Fruit fly (Drosophila melanogaster) whole organism, embryonic: ENCODE data around the gene CG33654.

Experiments used
- Abd-B ChIP-seq: fragments of 200-800 bp; sonication (Bioruptor generic); optimal IDR thresholded peaks from 2 replicates; lab custom pipeline; 2018; ENCODE audit warnings: missing biosample characterization, mild to moderate bottlenecking, missing genetic modification characterization, moderate library complexity
- Adf1 ChIP-seq: fragments of 200-800 bp; sonication (Bioruptor generic); IDR thresholded peaks from 2 replicates; pipeline ENCODE4 v1.3.6; 2022; ENCODE audit warnings: missing biosample characterization, missing genetic modification characterization
- Aef1 ChIP-seq: fragments of 200-800 bp; sonication (Bioruptor generic); IDR thresholded peaks from 3 replicates; pipeline ENCODE4 v1.3.6; 2022; ENCODE audit warnings: missing biosample characterization, missing genetic modification characterization
- Bgb ChIP-seq: fragments of 200-800 bp; sonication (Bioruptor generic); IDR thresholded peaks from 2 replicates; pipeline ENCODE4 v1.3.6; 2022; ENCODE audit warnings: missing biosample characterization, missing genetic modification characterization; ENCODE audit not compliant: partially characterized antibody
- CG10274 ChIP-seq: fragments of 200-800 bp; sonication (Bioruptor generic); optimal IDR thresholded peaks from 3 replicates; lab custom pipeline; 2017; ENCODE audit warnings: missing biosample characterization, mild to moderate bottlenecking, missing genetic modification characterization
- CG10654 ChIP-seq: fragments of 200-800 bp; sonication (Bioruptor generic); optimal IDR thresholded peaks from 2 replicates; lab custom pipeline; 2016; ENCODE audit warnings: missing biosample characterization, missing genetic modification characterization
- CG11247 ChIP-seq: fragments of 200-800 bp; sonication (Bioruptor generic); IDR thresholded peaks from 2 replicates; pipeline ENCODE4 v1.3.6; 2022; ENCODE audit warnings: missing biosample characterization, missing genetic modification characterization
- CG11504 ChIP-seq: fragments of 200-800 bp; sonication (Bioruptor generic); optimal IDR thresholded peaks from 3 replicates; lab custom pipeline; 2019; ENCODE audit warnings: missing biosample characterization, mild to moderate bottlenecking, missing genetic modification characterization, moderate library complexity
- CG12299 ChIP-seq: fragments of 200-800 bp; sonication (Bioruptor generic); optimal IDR thresholded peaks from 2 replicates; lab custom pipeline; 2018; ENCODE audit warnings: missing biosample characterization, mild to moderate bottlenecking, missing genetic modification characterization
- CG12659 ChIP-seq: fragments of 200-800 bp; sonication (Bioruptor generic); optimal IDR thresholded peaks from 3 replicates; lab custom pipeline; 2017; ENCODE audit warnings: mild to moderate bottlenecking, missing biosample characterization, missing genetic modification reagents, missing genetic modification characterization
- CG12769 ChIP-seq: fragments of 200-800 bp; sonication (Bioruptor generic); optimal IDR thresholded peaks from 2 replicates; lab custom pipeline; 2019; ENCODE audit warnings: missing biosample characterization, mild to moderate bottlenecking, missing genetic modification characterization, moderate library complexity
- CG13424 ChIP-seq: fragments of 200-800 bp; sonication (Bioruptor generic); optimal IDR thresholded peaks from 2 replicates; lab custom pipeline; 2019; ENCODE audit warnings: missing biosample characterization, mild to moderate bottlenecking, missing genetic modification characterization, moderate library complexity
- CG14710 ChIP-seq: fragments of 200-800 bp; sonication (Bioruptor generic); optimal IDR thresholded peaks from 3 replicates; lab custom pipeline; 2019; ENCODE audit warnings: missing biosample characterization, mild to moderate bottlenecking, missing genetic modification characterization, moderate library complexity
- CG15011 ChIP-seq: fragments of 200-800 bp; sonication (Bioruptor generic); optimal IDR thresholded peaks from 3 replicates; lab custom pipeline; 2018; ENCODE audit warnings: missing biosample characterization, mild to moderate bottlenecking, missing genetic modification characterization
- CG17802 ChIP-seq: fragments of 200-800 bp; sonication (Bioruptor generic); optimal IDR thresholded peaks from 2 replicates; lab custom pipeline; 2018; ENCODE audit warnings: missing biosample characterization, mild to moderate bottlenecking, missing genetic modification characterization, moderate library complexity
- CG1792 ChIP-seq: fragments of 200-800 bp; sonication (Bioruptor generic); optimal IDR thresholded peaks from 2 replicates; lab custom pipeline; 2016; ENCODE audit warnings: missing biosample characterization, missing genetic modification characterization
- CG18262 ChIP-seq: fragments of 200-800 bp; optimal IDR thresholded peaks from 3 replicates; lab custom pipeline; 2019; ENCODE audit warnings: missing biosample characterization, mild to moderate bottlenecking, missing genetic modification characterization, moderate library complexity
- CG18764 ChIP-seq: fragments of 200-800 bp; sonication (Bioruptor generic); optimal IDR thresholded peaks from 3 replicates; lab custom pipeline; 2016; ENCODE audit warnings: missing biosample characterization, missing genetic modification characterization
- CG2889 ChIP-seq: fragments of 200-800 bp; sonication (Bioruptor generic); IDR thresholded peaks from 3 replicates; pipeline ENCODE4 v1.3.6; 2022; ENCODE audit warnings: missing biosample characterization, missing genetic modification characterization
- CG6654 ChIP-seq: fragments of 200-800 bp; sonication (Bioruptor generic); optimal IDR thresholded peaks from 2 replicates; lab custom pipeline; 2017; ENCODE audit warnings: missing biosample characterization, mild to moderate bottlenecking, missing genetic modification characterization
- CG9727 ChIP-seq: fragments of 200-800 bp; sonication (Bioruptor generic); optimal IDR thresholded peaks from 3 replicates; lab custom pipeline; 2017; ENCODE audit warnings: missing biosample characterization, mild to moderate bottlenecking, missing genetic modification characterization
- CG9797 ChIP-seq: fragments of 200-800 bp; sonication (Bioruptor generic); optimal IDR thresholded peaks from 3 replicates; lab custom pipeline; 2018; ENCODE audit warnings: missing biosample characterization, mild to moderate bottlenecking, missing genetic modification characterization
- Dfd ChIP-seq, 2 experiments: fragments of >200 bp; optimal IDR thresholded peaks; 2 replicates each; lab custom pipeline; 2017; ENCODE audit warnings: missing biosample characterization in 2 of 2, missing genetic modification characterization in 2 of 2
- Elba2 ChIP-seq: fragments of 200-800 bp; sonication (Bioruptor generic); optimal IDR thresholded peaks from 3 replicates; lab custom pipeline; 2016; ENCODE audit warnings: missing biosample characterization, missing genetic modification characterization
- Gsc ChIP-seq: fragments of 200-800 bp; sonication (Bioruptor generic); IDR thresholded peaks from 2 replicates; pipeline ENCODE4 v1.3.6; 2022; ENCODE audit warnings: missing biosample characterization, missing genetic modification characterization
- HLH3B ChIP-seq: fragments of 200-800 bp; sonication (Bioruptor generic); IDR thresholded peaks from 2 replicates; pipeline ENCODE4 v1.3.6; 2022; ENCODE audit warnings: missing biosample characterization, missing genetic modification characterization
- Hmr ChIP-seq: fragments of 200-800 bp; sonication (Bioruptor generic); optimal IDR thresholded peaks from 3 replicates; lab custom pipeline; 2017; ENCODE audit warnings: mild to moderate bottlenecking, missing biosample characterization, missing genetic modification reagents, missing genetic modification characterization
- Hsf ChIP-seq: fragments of 200-800 bp; sonication (Bioruptor generic); optimal IDR thresholded peaks from 3 replicates; lab custom pipeline; 2016; ENCODE audit warnings: missing biosample characterization, missing genetic modification characterization
- Med ChIP-seq: fragments of 200-800 bp; sonication (Bioruptor generic); peaks from one replicate; lab custom pipeline; 2016; ENCODE audit warnings: missing biosample characterization, missing genetic modification characterization, mild to moderate bottlenecking, inconsistent platforms, moderate library complexity
- Mes4 ChIP-seq: fragments of 200-800 bp; sonication (Bioruptor generic); optimal IDR thresholded peaks from 2 replicates; lab custom pipeline; 2016; ENCODE audit warnings: missing biosample characterization, missing genetic modification characterization
- Nf-YB ChIP-seq: fragments of 200-800 bp; sonication (Bioruptor generic); optimal IDR thresholded peaks from 3 replicates; lab custom pipeline; 2019; ENCODE audit warnings: missing biosample characterization, mild to moderate bottlenecking, missing genetic modification characterization, moderate library complexity
- NfI ChIP-seq: fragments of 200-800 bp; sonication (Bioruptor generic); optimal IDR thresholded peaks from 3 replicates; lab custom pipeline; 2018; ENCODE audit warnings: missing biosample characterization, mild to moderate bottlenecking, missing genetic modification characterization, moderate library complexity
- Sin3A ChIP-seq: fragments of >200 bp; optimal IDR thresholded peaks from 2 replicates; lab custom pipeline; 2018
- TFAM ChIP-seq: fragments of 200-800 bp; sonication (Bioruptor generic); optimal IDR thresholded peaks from 2 replicates; lab custom pipeline; 2017; ENCODE audit warnings: missing biosample characterization, missing genetic modification characterization, inconsistent platforms
- ara ChIP-seq: fragments of 200-800 bp; sonication (Bioruptor generic); IDR thresholded peaks from 2 replicates; pipeline ENCODE4 v1.3.6; 2022; ENCODE audit warnings: missing biosample characterization, missing genetic modification characterization
- bcd ChIP-seq: fragments of 200-800 bp; sonication (Bioruptor generic); optimal IDR thresholded peaks from 2 replicates; lab custom pipeline; 2017; ENCODE audit warnings: missing biosample characterization, mild to moderate bottlenecking, missing genetic modification characterization
- dmrt11E ChIP-seq: fragments of 200-800 bp; sonication (Bioruptor generic); optimal IDR thresholded peaks from 3 replicates; lab custom pipeline; 2018; ENCODE audit warnings: missing biosample characterization, mild to moderate bottlenecking, missing genetic modification characterization, moderate library complexity
- fru ChIP-seq: fragments of >200 bp; optimal IDR thresholded peaks from 2 replicates; lab custom pipeline; 2017
- gt ChIP-seq: fragments of 200-800 bp; sonication (Bioruptor generic); IDR thresholded peaks from 2 replicates; pipeline ENCODE4 v1.3.6; 2022; ENCODE audit warnings: missing biosample characterization, missing genetic modification characterization
- hb ChIP-seq: fragments of 200-800 bp; sonication (Bioruptor generic); IDR thresholded peaks from 3 replicates; pipeline ENCODE4 v1.3.6; 2022; ENCODE audit warnings: missing biosample characterization, missing genetic modification characterization; ENCODE audit not compliant: partially characterized antibody
- hth ChIP-seq: fragments of >200 bp; optimal IDR thresholded peaks from 2 replicates; lab custom pipeline; 2017; ENCODE audit warnings: inconsistent platforms
- jumu ChIP-seq: fragments of 200-800 bp; sonication (Bioruptor generic); optimal IDR thresholded peaks from 3 replicates; lab custom pipeline; 2016; ENCODE audit warnings: missing biosample characterization, missing genetic modification characterization
- psq ChIP-seq: fragments of 200-800 bp; sonication (Bioruptor generic); optimal IDR thresholded peaks from 2 replicates; lab custom pipeline; 2017; ENCODE audit warnings: missing biosample characterization, missing genetic modification characterization
- repo ChIP-seq: fragments of 200-800 bp; sonication (Bioruptor generic); optimal IDR thresholded peaks from 2 replicates; lab custom pipeline; 2016; ENCODE audit warnings: missing biosample characterization, missing genetic modification characterization
- sc ChIP-seq, 3 experiments: fragments of >200 bp in 2 of 3; fragments of 200-800 bp in 1 of 3; sonication (Bioruptor generic) in 1 of 3; optimal IDR thresholded peaks; 2 replicates in 2 of 3; 3 replicates in 1 of 3; lab custom pipeline; 2017; ENCODE audit warnings: mild to moderate bottlenecking in 1 of 3, missing biosample characterization in 1 of 3, missing genetic modification characterization in 1 of 3, missing genetic modification reagents in 1 of 3
- sd ChIP-seq: fragments of 200-800 bp; sonication (Bioruptor generic); optimal IDR thresholded peaks from 3 replicates; lab custom pipeline; 2018; ENCODE audit warnings: missing biosample characterization, mild to moderate bottlenecking, missing genetic modification characterization, moderate library complexity
- ssp ChIP-seq: fragments of 200-800 bp; sonication (Bioruptor generic); IDR thresholded peaks from 2 replicates; pipeline ENCODE4 v1.3.6; 2022; ENCODE audit warnings: missing biosample characterization, missing genetic modification characterization
- wor ChIP-seq: fragments of 200-800 bp; sonication (Bioruptor generic); IDR thresholded peaks from 2 replicates; pipeline ENCODE4 v1.3.6; 2022; ENCODE audit warnings: missing biosample characterization, missing genetic modification characterization
- z ChIP-seq: fragments of 200-800 bp; sonication (Bioruptor generic); IDR thresholded peaks from 3 replicates; pipeline ENCODE4 v1.3.6; 2022; ENCODE audit warnings: missing biosample characterization, missing genetic modification characterization
- zf30C ChIP-seq: fragments of 200-800 bp; sonication (Bioruptor generic); optimal IDR thresholded peaks from 3 replicates; lab custom pipeline; 2018; ENCODE audit warnings: missing biosample characterization, mild to moderate bottlenecking, missing genetic modification characterization

Gene CG33654

DNA sequence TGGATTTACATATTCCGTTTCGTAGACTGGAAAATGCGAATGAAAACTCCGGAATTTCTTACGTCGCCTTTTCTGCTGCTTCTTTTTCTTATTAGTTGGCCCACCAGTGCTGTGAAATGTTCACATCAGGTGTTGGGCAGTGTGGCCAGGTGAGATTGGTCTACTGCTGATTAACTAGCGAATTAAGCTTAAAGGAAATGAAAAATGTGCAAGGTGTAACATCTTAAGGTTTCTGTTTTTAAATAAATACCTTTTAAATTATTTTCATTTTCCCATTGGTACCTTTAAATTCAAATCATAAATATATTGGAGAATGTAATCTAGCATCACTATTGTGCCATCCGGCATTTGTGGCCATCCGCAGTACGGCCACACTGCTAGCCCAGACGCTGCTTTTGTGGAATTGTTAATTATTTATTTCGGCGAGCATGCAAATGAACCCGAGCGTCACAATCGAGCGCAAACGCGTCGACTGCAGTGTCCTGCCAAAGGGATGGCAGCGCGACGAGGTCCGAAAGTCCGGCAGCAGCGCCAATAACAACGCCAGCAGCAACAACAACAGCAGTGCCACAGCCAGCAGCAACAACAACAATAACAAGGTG is 23.5 kb downstream of the CG33654 start, which contains the start of the genes AP-1mu and MBD-like (continued):
- TF ChIP-seq Aef1 (GFP tag; lab: Robert Waterston, UW) (peak; percentile 52), CG17802 (tag; lab: Kevin White, UChicago) (peak; percentile 17), Nf-YB (GFP tag; lab: Kevin White, UChicago) (peak; percentile 18), zf30C (GFP tag; lab: Kevin White, UChicago) (no peak), CG9727 (peak; percentile 72), Hsf (GFP tag; lab: Kevin White, UChicago) (peak; percentile 77), CG12769 (tag; lab: Kevin White, UChicago) (no peak), repo (GFP tag; lab: Kevin White, UChicago) (no peak), CG11504 (tag; lab: Kevin White, UChicago) (no peak), Mes4 (GFP tag; lab: Kevin White, UChicago) (peak; percentile 31), Elba2 (peak; percentile 99), wor (GFP tag; lab: Robert Waterston, UW) (peak; percentile 34; the same call in 1 of the 2 replicates), Hmr (GFP tag; lab: Kevin White, UChicago) (peak; percentile 64), CG9797 (GFP tag; lab: Kevin White, UChicago) (peak; percentile 94), ssp (GFP tag; lab: Robert Waterston, UW) (peak; percentile 35; the same call in 1 of the 2 replicates), NfI (peak; percentile 72), CG10274 (GFP tag; lab: Kevin White, UChicago) (no peak), psq (GFP tag; lab: Kevin White, UChicago) (no peak), Sin3A (lab: Kevin White, UChicago) (peak; percentile 94), Abd-B (GFP tag; lab: Kevin White, UChicago) (peak; percentile 73), CG12299 (peak; percentile 29), Dfd (GFP tag; optimal IDR thresholded peaks at IDR 0.05; lab: Kevin White, UChicago) (no peak), TFAM (GFP tag; lab: Kevin White, UChicago) (no peak), bcd (peak; percentile 69), ara (GFP tag; lab: Robert Waterston, UW) (no peak), Gsc (GFP tag; lab: Robert Waterston, UW) (no peak), CG13424 (tag; lab: Kevin White, UChicago) (peak; percentile 69), z (GFP tag; lab: Robert Waterston, UW) (no peak), CG11247 (GFP tag; lab: Robert Waterston, UW) (0 out of 2 replicates have a peak, but pooled peaks have one; percentile 47), fru (no peak), jumu (GFP tag; lab: Kevin White, UChicago) (peak; percentile 69), Adf1 (peak; percentile 33; the same call in 1 of the 2 replicates), CG12659 (GFP tag; lab: Kevin White, UChicago) (peak; percentile 81), sc (optimal IDR thresholded peaks at IDR 0.05; lab: Kevin White, UChicago) (no peak), sc (GFP tag; optimal IDR thresholded peaks at IDR 0.05; lab: Kevin White, UChicago) (peak; percentile 30), sd (peak; percentile 80), CG14710 (peak; percentile 81), hb (GFP tag; lab: Robert Waterston, UW) (no peak), CG2889 (GFP tag; lab: Robert Waterston, UW) (0 out of 3 replicates have a peak, but pooled peaks have one; percentile 52), CG1792 (GFP tag; lab: Kevin White, UChicago) (peak; percentile 66), hth (lab: Kevin White, UChicago) (no peak), CG10654 (GFP tag; lab: Kevin White, UChicago) (peak; percentile 9), Med (GFP tag; lab: Kevin White, UChicago) (peak; percentile 94), Bgb (no peak), CG6654 (GFP tag; lab: Kevin White, UChicago) (no peak), gt (GFP tag; lab: Robert Waterston, UW) (0 out of 2 replicates have a peak, but pooled peaks have one; percentile 14), dmrt11E (tag; lab: Kevin White, UChicago) (peak; percentile 55), HLH3B (peak; percentile 40; the same call in 1 of the 2 replicates), CG15011 (GFP tag; lab: Kevin White, UChicago) (no peak), CG18262 (tag; lab: Kevin White, UChicago) (peak; percentile 57), CG18764 (peak; percentile 28)
